Worm (Caenorhabditis elegans): Measurements from ENCODE around the gene ivph-3.

- no peak for TF ChIP-seq nhr-43 (tag; optimal IDR thresholded peaks at IDR 0.05; ENCODE audit: poor library complexity, severe bottlenecking)
- no peak for TF ChIP-seq skn-1 (tag; optimal IDR thresholded peaks at IDR 0.05)
- no peak for TF ChIP-seq pqm-1 (tag; optimal IDR thresholded peaks at IDR 0.05)
Observed at ce11 chrIV:3016202-3016601, 37.3 kb upstream of the ivph-3 start.

Measured in whole organism, L3 larva.